Worm (Caenorhabditis elegans) whole organism, L4/young adult: ENCODE results near the gene exos-4.2.

Source experiments
- W03F9.2 ChIP-seq: fragments of 150-350 bp; optimal IDR thresholded peaks from 2 replicates; lab custom pipeline; 2014; ENCODE audit warnings: missing biosample characterization, missing genetic modification characterization
- dao-5 ChIP-seq: sonication (generic microtip); optimal IDR thresholded peaks from 2 replicates; lab custom pipeline; 2016; ENCODE audit warnings: missing genotype, missing genetic modification characterization, moderate library complexity, missing compliant biosample characterization
- him-1 ChIP-seq: sonication (generic microtip); optimal IDR thresholded peaks from 2 replicates; lab custom pipeline; 2016; ENCODE audit warnings: missing genotype, missing genetic modification reagents, missing genetic modification characterization, missing compliant biosample characterization

- no peak for TF ChIP-seq him-1
- no peak for TF ChIP-seq dao-5
- no peak for TF ChIP-seq W03F9.2
Measured at ce11 chrIII:841177-841576, 18.8 kb upstream of the exos-4.2 start, which contains the start of gene K02F3.9.
